Worm (Caenorhabditis elegans) whole organism, L3 larva: ENCODE measurements around the gene dnj-22.

Source experiments
- aly-2 ChIP-seq: fragments of 150-350 bp; optimal IDR thresholded peaks from 2 replicates; lab custom pipeline; 2014; ENCODE audit warnings: missing biosample characterization, missing genetic modification characterization
- nhr-11 ChIP-seq: fragments of 150-350 bp; optimal IDR thresholded peaks from 2 replicates; lab custom pipeline; 2014; ENCODE audit warnings: missing biosample characterization, missing genetic modification characterization
- unc-62 ChIP-seq: fragments of 150-350 bp; sonication (generic microtip); optimal IDR thresholded peaks from 4 replicates; lab custom pipeline; 2014; ENCODE audit warnings: missing biosample characterization, missing genetic modification reagents, missing genetic modification characterization

- TF ChIP-seq nhr-11 (tag; lab: Kevin White, UChicago) (no peak), unc-62 (GFP tag; lab: Kevin White, UChicago) (no peak), aly-2 (no peak)
Measured at ce11 chrV:8413432-8414021, 48.4 kb downstream of the dnj-22 start, which contains the start of gene vha-18.
